Worm (Caenorhabditis elegans) whole organism, L4 larva: Measurements from ENCODE around the gene R05A10.1.

Experiments
- aly-2 ChIP-seq: sonication (generic microtip); optimal IDR thresholded peaks from 2 replicates; lab custom pipeline; 2018; ENCODE audit warnings: missing biosample characterization, missing genetic modification characterization
- ceh-44 ChIP-seq: fragments of 200-800 bp; sonication (Bioruptor generic); IDR thresholded peaks from 2 replicates; pipeline ENCODE4 v1.3.6; 2022; ENCODE audit warnings: missing genetic modification reagents, missing genetic modification characterization, missing compliant biosample characterization
- hlh-30 ChIP-seq: sonication (generic microtip); optimal IDR thresholded peaks from 2 replicates; lab custom pipeline; 2017; ENCODE audit warnings: antibody characterized with exemption, mild to moderate bottlenecking, missing genetic modification characterization, missing compliant biosample characterization; ENCODE audit not compliant: insufficient read depth
- lin-15B ChIP-seq: fragments of 150-350 bp; sonication (generic microtip); optimal IDR thresholded peaks from 3 replicates; lab custom pipeline; 2014; ENCODE audit warnings: missing biosample characterization, missing genetic modification characterization
- mdl-1 ChIP-seq, 2 experiments: fragments of 150-350 bp in 1 of 2; sonication (generic microtip) in 1 of 2; optimal IDR thresholded peaks; 2 replicates each; lab custom pipeline; 2014 to 2017; ENCODE audit warnings: missing biosample characterization in 2 of 2, missing genetic modification characterization in 2 of 2
- nhr-76 ChIP-seq: fragments of 150-350 bp; optimal IDR thresholded peaks from 2 replicates; lab custom pipeline; 2014; ENCODE audit warnings: missing biosample characterization, missing genetic modification characterization
- unc-130 ChIP-seq: sonication (generic microtip); optimal IDR thresholded peaks from 2 replicates; lab custom pipeline; 2016; ENCODE audit warnings: missing genetic modification reagents, missing genetic modification characterization, missing compliant biosample characterization
- unc-62 ChIP-seq, 3 experiments: fragments of 150-350 bp in 1 of 3; sonication (generic microtip); optimal IDR thresholded peaks in 2 of 3; peaks in 1 of 3; 1 replicate in 1 of 3; 2 replicates in 2 of 3; lab custom pipeline; 2014 to 2017; ENCODE audit warnings: missing biosample characterization in 3 of 3, missing genetic modification characterization in 3 of 3, missing genetic modification reagents in 3 of 3, missing genotype in 1 of 3

DNA sequence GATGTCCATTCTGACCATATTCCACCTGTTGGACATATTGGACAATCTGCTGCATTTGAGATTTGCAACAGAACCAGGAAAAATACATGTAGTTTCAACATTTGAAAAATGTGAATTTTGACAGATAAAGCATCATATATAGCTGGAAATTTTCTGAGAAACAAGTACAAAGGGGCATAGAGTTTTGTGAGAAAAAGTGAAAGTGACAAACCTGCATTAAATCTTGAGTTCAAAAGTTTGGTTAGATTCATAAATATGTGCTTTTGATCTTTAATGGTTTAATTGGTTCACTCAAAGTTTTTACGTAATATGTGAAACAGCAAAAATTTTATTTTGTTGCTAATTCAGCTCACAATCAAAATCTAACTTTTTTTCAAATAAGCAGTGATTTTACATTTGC, 45.9 kb downstream of the R05A10.1 start, which contains the start of gene F02H6.7:
- TF ChIP-seq aly-2 (tag; lab: Kevin White, UChicago) (no peak), ceh-44 (GFP tag; lab: Robert Waterston, UW) (no peak), mdl-1 (tag; optimal IDR thresholded peaks at IDR 0.05; lab: Kevin White, UChicago) (no peak), nhr-76 (no peak), hlh-30 (tag; lab: Kevin White, UChicago) (no peak), lin-15B (no peak), unc-130 (no peak), unc-62 (GFP tag; optimal IDR thresholded peaks at IDR 0.05 in 1 of 2; lab: Kevin White, UChicago) (no peak), unc-62 (tag; optimal IDR thresholded peaks at IDR 0.05; lab: Kevin White, UChicago) (no peak)
